Worm (Caenorhabditis elegans) whole organism, young adult: ENCODE results near the gene srh-299.

Experiments
- B0035.1 ChIP-seq: sonication (generic microtip); optimal IDR thresholded peaks from 2 replicates; lab custom pipeline; 2016; ENCODE audit warnings: missing genetic modification characterization, mild to moderate bottlenecking, missing compliant biosample characterization, missing genotype, missing genetic modification reagents
- B0261.1 ChIP-seq: sonication (generic microtip); optimal IDR thresholded peaks from 2 replicates; lab custom pipeline; 2016; ENCODE audit warnings: mild to moderate bottlenecking, missing genetic modification characterization, moderate library complexity, missing compliant biosample characterization
- D2030.7 ChIP-seq: fragments of 200-800 bp; sonication (Bioruptor generic); IDR thresholded peaks from 2 replicates; pipeline ENCODE4 v1.3.6; 2022; ENCODE audit warnings: missing genetic modification reagents, missing genetic modification characterization, missing compliant biosample characterization
- F39B2.1 ChIP-seq: fragments of 200-800 bp; sonication (Bioruptor generic); IDR thresholded peaks from 2 replicates; pipeline ENCODE4 v1.3.6; 2022; ENCODE audit warnings: missing genetic modification reagents, missing genetic modification characterization, missing compliant biosample characterization
- F55B11.4 ChIP-seq: sonication (generic microtip); optimal IDR thresholded peaks from 2 replicates; lab custom pipeline; 2016; ENCODE audit warnings: missing compliant biosample characterization, missing genetic modification characterization, borderline replicate concordance; ENCODE audit not compliant: insufficient read depth
- Y56A3A.18 ChIP-seq: fragments of 200-800 bp; sonication (Bioruptor generic); IDR thresholded peaks from 2 replicates; pipeline ENCODE4 v1.3.6; 2022; ENCODE audit warnings: missing genetic modification reagents, missing genetic modification characterization, missing compliant biosample characterization
- Y67H2A.10 ChIP-seq: fragments of 200-800 bp; sonication (Bioruptor generic); conservative IDR thresholded peaks from 2 replicates; pipeline ENCODE4 v1.3.6; 2022; ENCODE audit warnings: missing genetic modification reagents, missing genetic modification characterization, missing compliant biosample characterization
- atf-7 ChIP-seq: sonication (generic microtip); optimal IDR thresholded peaks from 2 replicates; lab custom pipeline; 2017; ENCODE audit warnings: mild to moderate bottlenecking, missing genetic modification characterization, missing compliant biosample characterization
- attf-6 ChIP-seq: fragments of 200-800 bp; sonication (Bioruptor generic); IDR thresholded peaks from 2 replicates; pipeline ENCODE4 v1.3.6; 2022; ENCODE audit warnings: missing genetic modification reagents, missing genetic modification characterization, missing compliant biosample characterization
- ccch-3 ChIP-seq: fragments of 200-800 bp; sonication (Bioruptor generic); optimal IDR thresholded peaks from 2 replicates; lab custom pipeline; 2018; ENCODE audit warnings: mild to moderate bottlenecking, missing genetic modification characterization, missing compliant biosample characterization
- cebp-1 ChIP-seq, 2 experiments: fragments of 200-800 bp in 1 of 2; sonication (Bioruptor generic) in 1 of 2; sonication (generic microtip) in 1 of 2; IDR thresholded peaks in 1 of 2; optimal IDR thresholded peaks in 1 of 2; 2 replicates each; pipeline versions ENCODE4 v1.3.6 to Lab custom; 2017 to 2022; ENCODE audit warnings: missing compliant biosample characterization in 2 of 2, missing genetic modification characterization in 2 of 2, mild to moderate bottlenecking in 1 of 2, missing genetic modification reagents in 1 of 2, moderate library complexity in 1 of 2
- cebp-2 ChIP-seq: fragments of 200-800 bp; sonication (Bioruptor generic); IDR thresholded peaks from 2 replicates; pipeline ENCODE4 v1.3.6; 2022; ENCODE audit warnings: missing genetic modification characterization, missing compliant biosample characterization
- ceh-100 ChIP-seq: fragments of 200-800 bp; sonication (Bioruptor generic); IDR thresholded peaks from 2 replicates; pipeline ENCODE4 v1.3.6; 2022; ENCODE audit warnings: missing genetic modification reagents, missing genetic modification characterization, missing compliant biosample characterization
- egl-18 ChIP-seq: fragments of 200-800 bp; sonication (Bioruptor generic); IDR thresholded peaks from 2 replicates; pipeline ENCODE4 v1.3.6; 2022; ENCODE audit warnings: missing genetic modification reagents, missing genetic modification characterization, missing compliant biosample characterization
- ets-4 ChIP-seq: fragments of 200-800 bp; sonication (Bioruptor generic); optimal IDR thresholded peaks from 2 replicates; lab custom pipeline; 2018; ENCODE audit warnings: mild to moderate bottlenecking, missing genetic modification characterization, missing compliant biosample characterization
- fkh-3 ChIP-seq: sonication (generic microtip); optimal IDR thresholded peaks from 2 replicates; lab custom pipeline; 2016; ENCODE audit warnings: mild to moderate bottlenecking, missing genetic modification characterization, missing compliant biosample characterization
- gei-17 ChIP-seq: fragments of 200-800 bp; sonication (Bioruptor generic); optimal IDR thresholded peaks from 2 replicates; lab custom pipeline; 2018; ENCODE audit warnings: mild to moderate bottlenecking, missing genetic modification characterization, missing compliant biosample characterization
- him-1 ChIP-seq: sonication (generic microtip); optimal IDR thresholded peaks from 2 replicates; lab custom pipeline; 2016; ENCODE audit warnings: missing genotype, missing genetic modification reagents, missing genetic modification characterization, missing compliant biosample characterization
- hlh-12 ChIP-seq: sonication (generic microtip); optimal IDR thresholded peaks from 2 replicates; lab custom pipeline; 2016; ENCODE audit warnings: missing genetic modification characterization, missing compliant biosample characterization
- hlh-26 ChIP-seq: fragments of 200-800 bp; sonication (Bioruptor generic); conservative IDR thresholded peaks from 2 replicates; pipeline ENCODE4 v1.3.6; 2022; ENCODE audit warnings: missing genetic modification reagents, missing genetic modification characterization, missing compliant biosample characterization
- hmg-1.2 ChIP-seq: fragments of 200-800 bp; sonication (Bioruptor generic); IDR thresholded peaks from 2 replicates; pipeline ENCODE4 v1.3.6; 2022; ENCODE audit warnings: missing genetic modification reagents, missing genetic modification characterization, missing compliant biosample characterization
- hrde-1 ChIP-seq: sonication (generic microtip); optimal IDR thresholded peaks from 2 replicates; lab custom pipeline; 2016; ENCODE audit warnings: missing genetic modification characterization, mild to moderate bottlenecking, missing compliant biosample characterization, moderate library complexity, missing genotype, missing genetic modification reagents, borderline replicate concordance
- hsf-1 ChIP-seq: fragments of 200-800 bp; sonication (Bioruptor generic); IDR thresholded peaks from 2 replicates; pipeline ENCODE4 v1.3.6; 2022; ENCODE audit warnings: missing genetic modification reagents, missing genetic modification characterization, missing compliant biosample characterization
- lin-35 ChIP-seq, 3 experiments: fragments of 150-350 bp in 2 of 3; sonication (generic microtip) in 1 of 3; optimal IDR thresholded peaks; 2 replicates each; lab custom pipeline; 2014 to 2018; ENCODE audit warnings: missing biosample characterization in 3 of 3, missing genetic modification characterization in 3 of 3, missing genetic modification reagents in 3 of 3
- lin-40 ChIP-seq: sonication (generic microtip); optimal IDR thresholded peaks from 2 replicates; lab custom pipeline; 2016; ENCODE audit warnings: missing genetic modification characterization, mild to moderate bottlenecking, missing compliant biosample characterization, missing genotype, missing genetic modification reagents
- madf-8 ChIP-seq: fragments of 200-800 bp; sonication (Bioruptor generic); conservative IDR thresholded peaks from 2 replicates; pipeline ENCODE4 v1.3.6; 2022; ENCODE audit warnings: missing genetic modification reagents, missing genetic modification characterization, missing compliant biosample characterization
- mcd-1 ChIP-seq: fragments of 200-800 bp; sonication (Bioruptor generic); IDR thresholded peaks from 2 replicates; pipeline ENCODE4 v1.3.6; 2022; ENCODE audit warnings: missing genetic modification reagents, missing genetic modification characterization, missing compliant biosample characterization
- mel-28 ChIP-seq: sonication (generic microtip); optimal IDR thresholded peaks from 2 replicates; lab custom pipeline; 2016; ENCODE audit warnings: borderline replicate concordance, mild to moderate bottlenecking, missing genetic modification characterization, missing compliant biosample characterization
- mxl-1 ChIP-seq: sonication (generic microtip); optimal IDR thresholded peaks from 2 replicates; lab custom pipeline; 2016; ENCODE audit warnings: missing genetic modification characterization, missing compliant biosample characterization
- nfya-2 ChIP-seq: fragments of 200-800 bp; sonication (Bioruptor generic); IDR thresholded peaks from 2 replicates; pipeline ENCODE4 v1.3.6; 2022; ENCODE audit warnings: missing genetic modification reagents, missing genetic modification characterization, missing compliant biosample characterization
- nhr-120 ChIP-seq: fragments of 200-800 bp; sonication (Bioruptor generic); IDR thresholded peaks from 2 replicates; pipeline ENCODE4 v1.3.6; 2022; ENCODE audit warnings: missing genetic modification characterization, missing compliant biosample characterization
- nhr-179 ChIP-seq: sonication (generic microtip); optimal IDR thresholded peaks from 2 replicates; lab custom pipeline; 2016; ENCODE audit warnings: mild to moderate bottlenecking, missing genetic modification characterization, missing compliant biosample characterization
- nhr-27 ChIP-seq: fragments of 200-800 bp; sonication (Bioruptor generic); optimal IDR thresholded peaks from 2 replicates; lab custom pipeline; 2018; ENCODE audit warnings: mild to moderate bottlenecking, missing genetic modification characterization, moderate library complexity, missing compliant biosample characterization
- pbrm-1 ChIP-seq: fragments of 200-800 bp; sonication (Bioruptor generic); IDR thresholded peaks from 2 replicates; pipeline ENCODE4 v1.3.6; 2022; ENCODE audit warnings: missing genetic modification reagents, missing genetic modification characterization, missing compliant biosample characterization
- pha-4 ChIP-seq: fragments of 150-350 bp; sonication (generic microtip); optimal IDR thresholded peaks from 2 replicates; lab custom pipeline; 2014; ENCODE audit warnings: missing biosample characterization, missing genetic modification reagents, missing genetic modification characterization
- rec-8 ChIP-seq, 2 experiments: sonication (generic microtip); optimal IDR thresholded peaks; 2 replicates each; lab custom pipeline; 2016; ENCODE audit warnings: mild to moderate bottlenecking in 2 of 2, missing genetic modification characterization in 2 of 2, missing genetic modification reagents in 2 of 2, missing genotype in 2 of 2, missing biosample characterization in 1 of 2, missing compliant biosample characterization in 1 of 2, moderate library complexity in 1 of 2
- sea-2 ChIP-seq: fragments of 200-800 bp; sonication (Bioruptor generic); IDR thresholded peaks from 2 replicates; pipeline ENCODE4 v1.3.6; 2022; ENCODE audit warnings: missing genetic modification characterization, missing compliant biosample characterization
- snpc-1.3 ChIP-seq: sonication (generic microtip); optimal IDR thresholded peaks from 2 replicates; lab custom pipeline; 2017; ENCODE audit warnings: missing genetic modification characterization, mild to moderate bottlenecking, missing compliant biosample characterization, antibody characterized with exemption, moderate library complexity, missing genotype, missing genetic modification reagents; ENCODE audit not compliant: insufficient read depth
- snpc-4 ChIP-seq, 5 experiments: fragments of 150-350 bp in 1 of 5; sonication (generic microtip) in 4 of 5; optimal IDR thresholded peaks; 2 replicates each; lab custom pipeline; 2014 to 2018; ENCODE audit warnings: missing genetic modification characterization in 5 of 5, missing biosample characterization in 3 of 5, antibody characterized with exemption in 2 of 5, mild to moderate bottlenecking in 2 of 5, missing compliant biosample characterization in 2 of 5, missing genotype in 2 of 5, moderate library complexity in 2 of 5, missing genetic modification reagents in 1 of 5
- tlf-1 ChIP-seq: fragments of 200-800 bp; sonication (Bioruptor generic); optimal IDR thresholded peaks from 2 replicates; lab custom pipeline; 2018; ENCODE audit warnings: mild to moderate bottlenecking, missing genetic modification characterization, missing compliant biosample characterization
- unc-130 ChIP-seq: sonication (generic microtip); optimal IDR thresholded peaks from 2 replicates; lab custom pipeline; 2016; ENCODE audit warnings: missing genetic modification reagents, missing genetic modification characterization, missing compliant biosample characterization
- unc-62 ChIP-seq: fragments of 150-350 bp; optimal IDR thresholded peaks from 2 replicates; lab custom pipeline; 2014; ENCODE audit warnings: missing biosample characterization, missing genetic modification reagents, missing genetic modification characterization
- ztf-26 ChIP-seq: sonication (generic microtip); optimal IDR thresholded peaks from 2 replicates; lab custom pipeline; 2017; ENCODE audit warnings: missing genetic modification characterization, missing compliant biosample characterization

Gene srh-299

DNA sequence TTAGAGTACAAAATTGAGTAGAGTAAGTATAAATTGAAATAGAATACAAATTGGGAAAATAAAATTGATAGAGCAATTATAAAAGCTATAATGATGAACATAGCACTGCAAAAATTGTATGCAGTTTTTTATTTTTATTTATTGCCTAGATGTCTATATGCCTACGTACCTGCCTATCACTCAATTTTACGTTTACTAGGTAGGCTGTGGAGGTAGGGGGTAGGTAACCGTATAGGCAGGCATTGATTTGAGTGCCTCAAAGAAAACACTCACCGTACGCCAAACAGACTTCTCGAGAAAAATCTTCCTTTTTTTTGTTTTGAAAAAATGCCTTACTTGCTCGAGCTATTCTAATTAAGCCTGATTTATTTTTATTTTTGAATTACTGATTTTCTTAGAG, 31.6 kb upstream of the srh-299 start, which contains the start of gene srbc-56:
Gene srbc-56 (minus strand): TSS at position 101 of the 400 bp plus-strand sequence.
- TF ChIP-seq egl-18 (GFP tag; lab: Robert Waterston, UW) (no peak), snpc-1.3 (tag; lab: Kevin White, UChicago) (no peak), tlf-1 (GFP tag; lab: Kevin White, UChicago) (no peak), lin-35 (GFP tag; optimal IDR thresholded peaks at IDR 0.05; lab: Kevin White, UChicago) (no peak), Y56A3A.18 (GFP tag; lab: Robert Waterston, UW) (no peak), D2030.7 (GFP tag; lab: Robert Waterston, UW) (no peak), fkh-3 (no peak), lin-40 (tag; lab: Kevin White, UChicago) (no peak), nhr-120 (GFP tag; lab: Robert Waterston, UW) (no peak), ztf-26 (no peak), nfya-2 (GFP tag; lab: Robert Waterston, UW) (no peak), sea-2 (GFP tag; lab: Robert Waterston, UW) (no peak), hlh-26 (GFP tag; lab: Robert Waterston, UW) (no peak), hlh-12 (tag; lab: Kevin White, UChicago) (no peak), him-1 (tag; lab: Kevin White, UChicago) (no peak)

DNA sequence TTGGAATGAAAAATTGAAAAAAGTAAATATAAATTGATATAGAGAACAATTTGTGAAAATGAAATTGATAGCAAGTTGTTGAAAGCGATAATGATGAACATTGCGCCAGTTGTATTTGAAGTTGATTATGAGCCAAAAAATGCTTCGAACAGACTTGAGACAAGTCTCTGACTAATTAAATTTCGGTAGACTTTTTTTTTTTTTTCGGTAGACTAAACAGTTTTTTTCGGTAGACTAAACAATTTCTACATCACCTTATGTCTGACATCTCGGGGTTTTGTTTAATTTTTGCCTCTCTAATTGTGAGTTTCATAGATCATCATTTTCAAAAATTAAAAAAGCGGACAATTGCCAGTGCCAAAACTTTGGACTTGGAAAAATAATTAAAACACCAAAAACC, 29.5 kb upstream of the srh-299 start, which contains the start of gene srbc-54:
Gene srbc-54 (minus strand): TSS at position 101 of the 400 bp plus-strand sequence.
- TF ChIP-seq ceh-100 (GFP tag; lab: Robert Waterston, UW) (no peak), hlh-26 (GFP tag; lab: Robert Waterston, UW) (no peak), pha-4 (tag; lab: Kevin White, UChicago) (no peak), unc-62 (GFP tag; lab: Kevin White, UChicago) (no peak), B0035.1 (tag; lab: Kevin White, UChicago) (no peak), hsf-1 (no peak), hmg-1.2 (GFP tag; lab: Robert Waterston, UW) (no peak), ets-4 (GFP tag; lab: Kevin White, UChicago) (no peak), snpc-4 (GFP tag; optimal IDR thresholded peaks at IDR 0.05; lab: Kevin White, UChicago) (no peak), snpc-4 (tag; optimal IDR thresholded peaks at IDR 0.05; lab: Kevin White, UChicago) (no peak), mel-28 (tag; lab: Kevin White, UChicago) (no peak), fkh-3 (no peak), Y56A3A.18 (GFP tag; lab: Robert Waterston, UW) (no peak), snpc-1.3 (tag; lab: Kevin White, UChicago) (no peak)

DNA sequence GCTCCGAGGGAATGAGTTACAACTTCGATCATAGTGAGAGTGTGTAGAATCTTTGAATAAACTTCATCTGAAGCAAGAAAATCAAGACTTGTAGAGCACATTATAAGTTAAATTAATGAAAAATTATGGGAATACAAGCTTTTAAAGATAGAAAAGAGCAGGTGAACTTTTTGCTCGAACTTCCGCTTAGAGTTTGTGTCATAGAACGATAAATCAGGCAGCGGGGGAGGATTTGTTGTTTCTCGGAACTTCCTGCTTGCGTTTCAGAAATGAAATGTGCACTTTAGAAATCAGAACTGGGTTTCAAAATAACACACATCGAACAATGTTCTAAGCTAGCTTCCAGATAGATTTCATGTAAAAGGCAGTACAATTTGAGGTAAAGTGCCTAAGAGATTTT, 22.0 kb upstream of the srh-299 start, which contains the start of gene srh-149:
Gene srh-149 (minus strand): TSS at position 101 of the 400 bp plus-strand sequence.
- no peak for TF ChIP-seq hrde-1 (tag; lab: Kevin White, UChicago)
- no peak for TF ChIP-seq Y67H2A.10
- no peak for TF ChIP-seq rec-8 (tag; optimal IDR thresholded peaks at IDR 0.05; lab: Kevin White, UChicago)
- no peak for TF ChIP-seq unc-130 (GFP tag; lab: Kevin White, UChicago)
- TF ChIP-seq F55B11.4 (tag; lab: Kevin White, UChicago) = no peak
- TF ChIP-seq egl-18 (GFP tag; lab: Robert Waterston, UW) = no peak
- no peak for TF ChIP-seq mcd-1 (GFP tag; lab: Robert Waterston, UW)
- no peak for TF ChIP-seq cebp-2
- no peak for TF ChIP-seq mxl-1
- TF ChIP-seq pbrm-1 (GFP tag; lab: Robert Waterston, UW) = no peak
- TF ChIP-seq cebp-1 (GFP tag; IDR thresholded peaks at IDR 0.05; lab: Robert Waterston, UW) = no peak
- no peak for TF ChIP-seq cebp-1 (tag; optimal IDR thresholded peaks at IDR 0.05; lab: Kevin White, UChicago)
- TF ChIP-seq F39B2.1 (GFP tag; lab: Robert Waterston, UW) = no peak
- TF ChIP-seq ccch-3 (GFP tag; lab: Kevin White, UChicago) = no peak
- TF ChIP-seq madf-8 (GFP tag; lab: Robert Waterston, UW) = no peak
- TF ChIP-seq atf-7 (tag; lab: Kevin White, UChicago) = no peak
- no peak for TF ChIP-seq attf-6 (GFP tag; lab: Robert Waterston, UW)
- no peak for TF ChIP-seq gei-17
- no peak for TF ChIP-seq nhr-179 (tag; lab: Kevin White, UChicago)
- no peak for TF ChIP-seq nhr-27 (tag; lab: Kevin White, UChicago)
- TF ChIP-seq B0261.1 (tag; lab: Kevin White, UChicago) = no peak
- TF ChIP-seq, all 124 proteins: peak for 0
